Worm (Caenorhabditis elegans) whole organism, young adult: ENCODE results near the gene moc-3.
"Not testable (repeated sequence)": the region's sequence is repeated elsewhere in the genome, so short reads cannot be mapped to it uniquely, and the experiment has no call there.

ENCODE experiments used
- B0019.2 ChIP-seq: fragments of 200-800 bp; sonication (Bioruptor generic); conservative IDR thresholded peaks from 2 replicates; pipeline ENCODE4 v1.3.6; 2022; ENCODE audit warnings: missing genetic modification reagents, missing genetic modification characterization, missing compliant biosample characterization
- B0261.1 ChIP-seq: sonication (generic microtip); optimal IDR thresholded peaks from 2 replicates; lab custom pipeline; 2016; ENCODE audit warnings: mild to moderate bottlenecking, missing genetic modification characterization, moderate library complexity, missing compliant biosample characterization
- B0336.3 ChIP-seq: fragments of 200-800 bp; sonication (Bioruptor generic); IDR thresholded peaks from 2 replicates; pipeline ENCODE4 v1.3.6; 2022; ENCODE audit warnings: missing genetic modification characterization, missing compliant biosample characterization
- C17E4.6 ChIP-seq: fragments of 200-800 bp; sonication (Bioruptor generic); IDR thresholded peaks from 2 replicates; pipeline ENCODE4 v1.3.6; 2022; ENCODE audit warnings: missing genetic modification reagents, missing genetic modification characterization, missing compliant biosample characterization
- F22D6.2 ChIP-seq: sonication (generic microtip); optimal IDR thresholded peaks from 2 replicates; lab custom pipeline; 2016; ENCODE audit warnings: mild to moderate bottlenecking, missing genetic modification characterization, missing compliant biosample characterization
- F23B12.7 ChIP-seq: sonication (generic microtip); optimal IDR thresholded peaks from 2 replicates; lab custom pipeline; 2017; ENCODE audit warnings: missing genetic modification characterization, mild to moderate bottlenecking, missing compliant biosample characterization, antibody characterized with exemption, moderate library complexity; ENCODE audit not compliant: insufficient read depth
- F52B5.7 ChIP-seq: sonication (generic microtip); optimal IDR thresholded peaks from 2 replicates; lab custom pipeline; 2016; ENCODE audit warnings: mild to moderate bottlenecking, missing genetic modification characterization, missing compliant biosample characterization
- T07F8.4 ChIP-seq: sonication (generic microtip); optimal IDR thresholded peaks from 2 replicates; lab custom pipeline; 2016; ENCODE audit warnings: mild to moderate bottlenecking, missing genetic modification characterization, moderate library complexity, missing compliant biosample characterization
- Y53G8AR.9 ChIP-seq: fragments of 200-800 bp; sonication (Bioruptor generic); conservative IDR thresholded peaks from 2 replicates; pipeline ENCODE4 v1.3.6; 2022; ENCODE audit warnings: missing genetic modification reagents, missing genetic modification characterization, missing compliant biosample characterization
- aptf-2 ChIP-seq: fragments of 200-800 bp; sonication (Bioruptor generic); conservative IDR thresholded peaks from 2 replicates; pipeline ENCODE4 v1.3.6; 2022; ENCODE audit warnings: missing genetic modification reagents, missing genetic modification characterization, missing compliant biosample characterization
- atf-7 ChIP-seq: sonication (generic microtip); optimal IDR thresholded peaks from 2 replicates; lab custom pipeline; 2017; ENCODE audit warnings: mild to moderate bottlenecking, missing genetic modification characterization, missing compliant biosample characterization
- attf-3 ChIP-seq: fragments of 200-800 bp; sonication (Bioruptor generic); conservative IDR thresholded peaks from 2 replicates; pipeline ENCODE4 v1.3.6; 2022; ENCODE audit warnings: missing genetic modification reagents, missing genetic modification characterization, missing compliant biosample characterization
- attf-6 ChIP-seq: fragments of 200-800 bp; sonication (Bioruptor generic); IDR thresholded peaks from 2 replicates; pipeline ENCODE4 v1.3.6; 2022; ENCODE audit warnings: missing genetic modification reagents, missing genetic modification characterization, missing compliant biosample characterization
- cebp-1 ChIP-seq, 2 experiments: fragments of 200-800 bp in 1 of 2; sonication (Bioruptor generic) in 1 of 2; sonication (generic microtip) in 1 of 2; IDR thresholded peaks in 1 of 2; optimal IDR thresholded peaks in 1 of 2; 2 replicates each; pipeline versions ENCODE4 v1.3.6 to Lab custom; 2017 to 2022; ENCODE audit warnings: missing compliant biosample characterization in 2 of 2, missing genetic modification characterization in 2 of 2, mild to moderate bottlenecking in 1 of 2, missing genetic modification reagents in 1 of 2, moderate library complexity in 1 of 2
- ceh-100 ChIP-seq: fragments of 200-800 bp; sonication (Bioruptor generic); IDR thresholded peaks from 2 replicates; pipeline ENCODE4 v1.3.6; 2022; ENCODE audit warnings: missing genetic modification reagents, missing genetic modification characterization, missing compliant biosample characterization
- ceh-27 ChIP-seq: fragments of 200-800 bp; sonication (Bioruptor generic); optimal IDR thresholded peaks from 2 replicates; lab custom pipeline; 2018; ENCODE audit warnings: mild to moderate bottlenecking, missing genetic modification characterization, moderate library complexity, missing compliant biosample characterization
- ceh-58 ChIP-seq: fragments of 200-800 bp; sonication (Bioruptor generic); IDR thresholded peaks from 2 replicates; pipeline ENCODE4 v1.3.6; 2022; ENCODE audit warnings: missing genetic modification characterization, missing compliant biosample characterization
- dox-1 ChIP-seq: fragments of 200-800 bp; sonication (Bioruptor generic); IDR thresholded peaks from 2 replicates; pipeline ENCODE4 v1.3.6; 2022; ENCODE audit warnings: missing genetic modification reagents, missing genetic modification characterization, missing compliant biosample characterization
- ekl-4 ChIP-seq: fragments of 200-800 bp; sonication (Bioruptor generic); IDR thresholded peaks from 2 replicates; pipeline ENCODE4 v1.3.6; 2022; ENCODE audit warnings: missing genetic modification reagents, missing genetic modification characterization, missing compliant biosample characterization
- hmg-1.2 ChIP-seq: fragments of 200-800 bp; sonication (Bioruptor generic); IDR thresholded peaks from 2 replicates; pipeline ENCODE4 v1.3.6; 2022; ENCODE audit warnings: missing genetic modification reagents, missing genetic modification characterization, missing compliant biosample characterization
- hrde-1 ChIP-seq: sonication (generic microtip); optimal IDR thresholded peaks from 2 replicates; lab custom pipeline; 2016; ENCODE audit warnings: missing genetic modification characterization, mild to moderate bottlenecking, missing compliant biosample characterization, moderate library complexity, missing genotype, missing genetic modification reagents, borderline replicate concordance
- let-607 ChIP-seq, 2 experiments: fragments of 200-800 bp in 1 of 2; sonication (Bioruptor generic) in 1 of 2; sonication (generic microtip) in 1 of 2; optimal IDR thresholded peaks; 2 replicates each; lab custom pipeline; 2016 to 2018; ENCODE audit warnings: mild to moderate bottlenecking in 2 of 2, missing compliant biosample characterization in 2 of 2, missing genetic modification characterization in 2 of 2, moderate library complexity in 2 of 2, missing genotype in 1 of 2
- lin-26 ChIP-seq: fragments of 200-800 bp; sonication (Bioruptor generic); IDR thresholded peaks from 2 replicates; pipeline ENCODE4 v1.3.6; 2022; ENCODE audit warnings: missing genetic modification reagents, missing genetic modification characterization, missing compliant biosample characterization
- lin-35 ChIP-seq, 3 experiments: fragments of 150-350 bp in 2 of 3; sonication (generic microtip) in 1 of 3; optimal IDR thresholded peaks; 2 replicates each; lab custom pipeline; 2014 to 2018; ENCODE audit warnings: missing biosample characterization in 3 of 3, missing genetic modification characterization in 3 of 3, missing genetic modification reagents in 3 of 3
- lin-40 ChIP-seq: sonication (generic microtip); optimal IDR thresholded peaks from 2 replicates; lab custom pipeline; 2016; ENCODE audit warnings: missing genetic modification characterization, mild to moderate bottlenecking, missing compliant biosample characterization, missing genotype, missing genetic modification reagents
- lin-54 ChIP-seq: fragments of 200-800 bp; sonication (Bioruptor generic); optimal IDR thresholded peaks from 2 replicates; lab custom pipeline; 2018; ENCODE audit warnings: mild to moderate bottlenecking, missing genetic modification characterization, missing compliant biosample characterization
- madf-10 ChIP-seq: sonication (generic microtip); optimal IDR thresholded peaks from 2 replicates; lab custom pipeline; 2016; ENCODE audit warnings: mild to moderate bottlenecking, missing genetic modification characterization, missing compliant biosample characterization
- mel-28 ChIP-seq: sonication (generic microtip); optimal IDR thresholded peaks from 2 replicates; lab custom pipeline; 2016; ENCODE audit warnings: borderline replicate concordance, mild to moderate bottlenecking, missing genetic modification characterization, missing compliant biosample characterization
- nfyb-1 ChIP-seq: fragments of 200-800 bp; sonication (Bioruptor generic); IDR thresholded peaks from 2 replicates; pipeline ENCODE4 v1.3.6; 2022; ENCODE audit warnings: missing genetic modification reagents, missing genetic modification characterization, missing compliant biosample characterization
- nhr-27 ChIP-seq: fragments of 200-800 bp; sonication (Bioruptor generic); optimal IDR thresholded peaks from 2 replicates; lab custom pipeline; 2018; ENCODE audit warnings: mild to moderate bottlenecking, missing genetic modification characterization, moderate library complexity, missing compliant biosample characterization
- nhr-80 ChIP-seq: sonication (generic microtip); optimal IDR thresholded peaks from 2 replicates; lab custom pipeline; 2016; ENCODE audit warnings: missing genetic modification characterization, missing compliant biosample characterization
- nhr-90 ChIP-seq: sonication (generic microtip); optimal IDR thresholded peaks from 2 replicates; lab custom pipeline; 2016; ENCODE audit warnings: missing genotype, mild to moderate bottlenecking, missing genetic modification characterization, missing compliant biosample characterization
- rcor-1 ChIP-seq: fragments of 200-800 bp; sonication (Bioruptor generic); IDR thresholded peaks from 2 replicates; pipeline ENCODE4 v1.3.6; 2022; ENCODE audit warnings: missing genetic modification reagents, missing genetic modification characterization, missing compliant biosample characterization
- rpc-1 ChIP-seq, 2 experiments: fragments of 150-350 bp in 1 of 2; sonication (generic microtip) in 1 of 2; optimal IDR thresholded peaks; 2 replicates each; lab custom pipeline; 2014 to 2018; ENCODE audit warnings: missing biosample characterization in 1 of 2, missing genetic modification characterization in 1 of 2, missing genetic modification reagents in 1 of 2, missing genotype in 1 of 2
- sea-2 ChIP-seq: fragments of 200-800 bp; sonication (Bioruptor generic); IDR thresholded peaks from 2 replicates; pipeline ENCODE4 v1.3.6; 2022; ENCODE audit warnings: missing genetic modification characterization, missing compliant biosample characterization
- snpc-1.3 ChIP-seq: sonication (generic microtip); optimal IDR thresholded peaks from 2 replicates; lab custom pipeline; 2017; ENCODE audit warnings: missing genetic modification characterization, mild to moderate bottlenecking, missing compliant biosample characterization, antibody characterized with exemption, moderate library complexity, missing genotype, missing genetic modification reagents; ENCODE audit not compliant: insufficient read depth
- tbp1 ChIP-seq: fragments of 200-800 bp; sonication (Bioruptor generic); optimal IDR thresholded peaks from 2 replicates; lab custom pipeline; 2018; ENCODE audit warnings: mild to moderate bottlenecking, missing genetic modification characterization, missing compliant biosample characterization
- zfh-2 ChIP-seq: fragments of 200-800 bp; sonication (Bioruptor generic); conservative IDR thresholded peaks from 2 replicates; pipeline ENCODE4 v1.3.6; 2022; ENCODE audit warnings: missing genetic modification reagents, missing genetic modification characterization, missing compliant biosample characterization
- ztf-18 ChIP-seq: sonication (generic microtip); optimal IDR thresholded peaks from 2 replicates; lab custom pipeline; 2016; ENCODE audit warnings: missing genotype, mild to moderate bottlenecking, missing genetic modification characterization, missing compliant biosample characterization
- ztf-3 ChIP-seq: fragments of 200-800 bp; sonication (Bioruptor generic); optimal IDR thresholded peaks from 2 replicates; lab custom pipeline; 2018; ENCODE audit warnings: mild to moderate bottlenecking, missing genetic modification characterization, missing compliant biosample characterization

moc-3 gene

ce11 chrIV:8122349-8122748, 8.0 kb upstream of the moc-3 start, which contains the start of gene erp-44.3:
Gene erp-44.3, plus strand, starts transcription at chrIV:8122649.
- not testable (repeated sequence) for TF ChIP-seq sea-2; nhr-27; T07F8.4 (tag; lab: Kevin White, UChicago)

- TF ChIP-seq B0261.1 (tag; lab: Kevin White, UChicago) (peak; percentile 46), hmg-1.2 (GFP tag; lab: Robert Waterston, UW) (peak; percentile 50), lin-26 (GFP tag; lab: Robert Waterston, UW) (peak; percentile 65; the same call in 1 of the 2 replicates), tbp1 (GFP tag; lab: Kevin White, UChicago) (peak; percentile 79), rpc-1 (tag; optimal IDR thresholded peaks at IDR 0.05; lab: Kevin White, UChicago) (peak; percentile 27)
- TF ChIP-seq rpc-1 (optimal IDR thresholded peaks at IDR 0.05; lab: Kevin White, UChicago) = not testable (repeated sequence)
These were observed 6.8 kb upstream of the moc-3 start for ce11 chrIV:8123541-8123940.

DNA sequence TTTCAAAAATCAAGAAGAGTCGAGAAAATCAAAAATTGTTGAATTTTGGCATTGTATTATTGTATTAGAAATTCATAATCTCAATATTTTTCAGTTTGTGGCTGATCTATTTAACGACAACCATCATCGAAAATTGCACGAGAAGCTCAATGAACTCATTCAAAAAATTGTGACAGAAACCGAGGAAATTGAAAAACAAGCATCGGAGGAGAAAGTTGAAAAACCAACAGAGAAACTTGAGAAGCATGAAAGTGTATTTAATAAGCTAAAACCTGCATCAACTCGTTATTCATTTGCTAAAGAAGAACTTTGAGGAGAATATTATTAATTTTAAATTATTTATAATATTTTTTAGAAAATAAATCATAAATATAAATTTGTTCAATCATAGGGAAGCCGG, 3.5 kb upstream of the moc-3 start, which contains the start of gene ceph-41:
ceph-41 (plus strand) TSS at position 301 of the 400 bp plus-strand sequence.
- TF ChIP-seq C17E4.6 (GFP tag; lab: Robert Waterston, UW) = no peak
- no peak for TF ChIP-seq lin-54 (GFP tag; lab: Kevin White, UChicago)

DNA sequence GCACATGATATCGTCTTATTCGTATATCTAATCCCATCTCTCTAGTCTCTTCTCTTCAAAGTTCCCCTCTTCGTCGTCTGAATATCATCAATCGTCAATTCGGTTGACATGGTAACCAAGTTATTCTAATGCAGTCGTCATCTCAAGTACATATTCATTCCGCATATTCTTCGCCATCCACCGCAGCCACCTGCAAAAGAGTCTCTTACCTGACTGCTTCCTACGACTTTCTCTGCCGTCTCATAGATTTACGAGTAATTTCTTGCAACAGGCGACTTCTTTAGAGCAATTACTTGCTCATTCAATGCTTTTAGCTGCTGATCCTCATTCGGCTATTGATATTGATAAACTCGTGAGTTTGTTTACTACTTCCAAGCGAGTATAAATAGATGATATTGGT, 2.9 kb upstream of the moc-3 start:
- no peak for TF ChIP-seq F52B5.7 (tag; lab: Kevin White, UChicago)
- TF ChIP-seq hrde-1 (tag; lab: Kevin White, UChicago) = no peak
- TF ChIP-seq lin-35 (GFP tag; optimal IDR thresholded peaks at IDR 0.05; lab: Kevin White, UChicago) = no peak
- TF ChIP-seq F22D6.2 (tag; lab: Kevin White, UChicago) = no peak
- no peak for TF ChIP-seq atf-7 (tag; lab: Kevin White, UChicago)
- TF ChIP-seq ekl-4 (GFP tag; lab: Robert Waterston, UW) = no peak
- no peak for TF ChIP-seq mel-28 (tag; lab: Kevin White, UChicago)
- no peak for TF ChIP-seq let-607 (tag; optimal IDR thresholded peaks at IDR 0.05; lab: Kevin White, UChicago)
- TF ChIP-seq nhr-90 (tag; lab: Kevin White, UChicago) = no peak
- no peak for TF ChIP-seq nfyb-1
- no peak for TF ChIP-seq Y53G8AR.9 (GFP tag; lab: Robert Waterston, UW)
- TF ChIP-seq aptf-2 = no peak
- no peak for TF ChIP-seq attf-3
- no peak for TF ChIP-seq zfh-2 (GFP tag; lab: Robert Waterston, UW)
- TF ChIP-seq ceh-58 (GFP tag; lab: Robert Waterston, UW) = no peak
- TF ChIP-seq ztf-3 (GFP tag; lab: Kevin White, UChicago) = no peak
- no peak for TF ChIP-seq B0019.2 (GFP tag; lab: Robert Waterston, UW)
- TF ChIP-seq ceh-100 = no peak
- no peak for TF ChIP-seq madf-10 (tag; lab: Kevin White, UChicago)

DNA sequence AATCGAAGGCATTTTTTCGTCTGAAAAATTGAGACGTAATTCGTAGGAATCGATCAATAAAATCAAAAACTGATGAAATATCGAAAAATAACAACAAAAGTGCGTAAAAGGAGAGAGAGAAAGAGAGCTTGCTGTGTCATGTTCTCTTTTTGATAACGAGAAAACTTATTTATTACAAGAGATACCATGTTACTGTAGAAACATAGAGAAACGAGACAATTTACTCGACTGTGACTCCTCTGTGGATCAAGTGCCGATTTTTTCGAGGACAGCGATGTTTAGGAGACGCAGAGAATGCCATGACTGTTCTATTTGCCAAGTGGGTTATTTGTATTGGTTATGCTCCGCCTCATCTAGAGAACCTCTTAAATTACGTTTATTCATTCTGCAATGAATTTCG, 3.2 kb downstream of the moc-3 start, which contains the start of gene sph-1:
sph-1 (minus strand) TSS at position 23 of the 400 bp plus-strand sequence.
- TF ChIP-seq madf-10 (tag; lab: Kevin White, UChicago) = peak; percentile 42
- TF ChIP-seq nhr-80 (tag; lab: Kevin White, UChicago) = peak; percentile 69
- TF ChIP-seq ceh-27 (GFP tag; lab: Kevin White, UChicago) = peak; percentile 3
- TF ChIP-seq hmg-1.2 (GFP tag; lab: Robert Waterston, UW) = peak; percentile 47; the same call in 1 of the 2 replicates
- TF ChIP-seq rcor-1 (GFP tag; lab: Robert Waterston, UW) = no peak
- TF ChIP-seq F23B12.7 (tag; lab: Kevin White, UChicago) = no peak
- 0 out of 2 replicates have a peak, but pooled peaks have one; percentile 26 for TF ChIP-seq dox-1 (GFP tag; lab: Robert Waterston, UW)
- TF ChIP-seq lin-40 (tag; lab: Kevin White, UChicago) = peak; percentile 30
- TF ChIP-seq lin-54 (GFP tag; lab: Kevin White, UChicago) = peak; percentile 0
- TF ChIP-seq snpc-1.3 (tag; lab: Kevin White, UChicago) = peak; percentile 4
- peak; percentile 61; the same call in 1 of the 2 replicates for TF ChIP-seq B0336.3 (GFP tag; lab: Robert Waterston, UW)
- TF ChIP-seq cebp-1 (GFP tag; IDR thresholded peaks at IDR 0.05; lab: Robert Waterston, UW) = no peak
- peak; percentile 57 for TF ChIP-seq cebp-1 (tag; optimal IDR thresholded peaks at IDR 0.05; lab: Kevin White, UChicago)
- TF ChIP-seq ztf-18 (tag; lab: Kevin White, UChicago) = no peak
- no peak for TF ChIP-seq attf-6 (GFP tag; lab: Robert Waterston, UW)
- TF ChIP-seq tbp1 (GFP tag; lab: Kevin White, UChicago) = peak; percentile 0
- 0 out of 2 replicates have a peak, but pooled peaks have one; percentile 13 for TF ChIP-seq nfyb-1
